Worm (Caenorhabditis elegans) whole organism, L1 larva: ENCODE measurements around the gene ttr-14.
A peak's percentile ranks its signal among the peaks of the same experiment; 100 is the strongest.

ENCODE experiments used
- C04F5.9 ChIP-seq: sonication (generic microtip); optimal IDR thresholded peaks from 2 replicates; lab custom pipeline; 2016; ENCODE audit warnings: missing genetic modification characterization, missing compliant biosample characterization
- C16A3.4 ChIP-seq: fragments of 150-350 bp; optimal IDR thresholded peaks from 2 replicates; lab custom pipeline; 2014; ENCODE audit warnings: missing biosample characterization, missing genetic modification characterization
- C34B4.2 ChIP-seq: sonication (generic microtip); optimal IDR thresholded peaks from 2 replicates; lab custom pipeline; 2017; ENCODE audit warnings: mild to moderate bottlenecking, missing genetic modification characterization, missing compliant biosample characterization
- F16B12.6 ChIP-seq: fragments of 150-350 bp; optimal IDR thresholded peaks from 2 replicates; lab custom pipeline; 2014; ENCODE audit warnings: missing biosample characterization, missing genetic modification characterization
- blmp-1 ChIP-seq: fragments of 150-350 bp; optimal IDR thresholded peaks from 2 replicates; lab custom pipeline; 2014; ENCODE audit warnings: missing biosample characterization, missing genetic modification characterization
- ceh-88 ChIP-seq: fragments of 200-800 bp; sonication (Bioruptor generic); IDR thresholded peaks from 2 replicates; pipeline ENCODE4 v1.3.6; 2022; ENCODE audit warnings: missing genetic modification characterization, missing compliant biosample characterization
- ceh-90 ChIP-seq: sonication (generic microtip); optimal IDR thresholded peaks from 2 replicates; lab custom pipeline; 2016; ENCODE audit warnings: missing genetic modification characterization, missing compliant biosample characterization
- ces-1 ChIP-seq: fragments of 150-350 bp; optimal IDR thresholded peaks from 2 replicates; lab custom pipeline; 2014; ENCODE audit warnings: missing biosample characterization, missing genetic modification reagents, missing genetic modification characterization
- dsc-1 ChIP-seq: sonication (generic microtip); optimal IDR thresholded peaks from 2 replicates; lab custom pipeline; 2016; ENCODE audit warnings: mild to moderate bottlenecking, missing genetic modification characterization, missing compliant biosample characterization
- efl-3 ChIP-seq: fragments of 200-800 bp; sonication (Bioruptor generic); optimal IDR thresholded peaks from 2 replicates; lab custom pipeline; 2018; ENCODE audit warnings: mild to moderate bottlenecking, missing genetic modification characterization, missing compliant biosample characterization
- egl-27 ChIP-seq, 2 experiments: fragments of 150-350 bp in 1 of 2; sonication (generic microtip); optimal IDR thresholded peaks; 3 replicates each; lab custom pipeline; 2017 to 2018; ENCODE audit warnings: missing biosample characterization in 2 of 2, missing genetic modification characterization in 2 of 2, missing genetic modification reagents in 2 of 2
- elt-3 ChIP-seq, 6 experiments: fragments of 150-350 bp in 1 of 6; sonication (generic microtip); optimal IDR thresholded peaks; 2 replicates each; lab custom pipeline; 2017 to 2018; ENCODE audit warnings: missing biosample characterization in 6 of 6, missing genetic modification characterization in 6 of 6, inconsistent platforms in 1 of 6
- ets-5 ChIP-seq: fragments of 200-800 bp; sonication (Bioruptor generic); IDR thresholded peaks from 2 replicates; pipeline ENCODE4 v1.3.6; 2022; ENCODE audit warnings: missing genetic modification characterization, missing compliant biosample characterization
- fkh-8 ChIP-seq: sonication (generic microtip); optimal IDR thresholded peaks from 2 replicates; lab custom pipeline; 2016; ENCODE audit warnings: mild to moderate bottlenecking, missing genetic modification characterization, missing compliant biosample characterization
- fos-1 ChIP-seq: fragments of 150-350 bp; optimal IDR thresholded peaks from 2 replicates; lab custom pipeline; 2014; ENCODE audit warnings: missing biosample characterization, missing genetic modification characterization
- hlh-4 ChIP-seq: sonication (generic microtip); optimal IDR thresholded peaks from 2 replicates; lab custom pipeline; 2016; ENCODE audit warnings: mild to moderate bottlenecking, missing genetic modification characterization, missing compliant biosample characterization
- isw-1 ChIP-seq: fragments of 200-800 bp; sonication (Bioruptor generic); IDR thresholded peaks from 2 replicates; pipeline ENCODE4 v1.3.6; 2022; ENCODE audit warnings: missing genetic modification characterization, missing compliant biosample characterization
- lin-14 ChIP-seq: fragments of 200-800 bp; sonication (Bioruptor generic); optimal IDR thresholded peaks from 2 replicates; lab custom pipeline; 2018; ENCODE audit warnings: mild to moderate bottlenecking, missing genetic modification characterization, moderate library complexity, missing compliant biosample characterization
- lin-15B ChIP-seq: fragments of 150-350 bp; sonication (generic microtip); optimal IDR thresholded peaks from 3 replicates; lab custom pipeline; 2014; ENCODE audit warnings: missing biosample characterization, missing genetic modification characterization
- lin-39 ChIP-seq: fragments of 150-350 bp; optimal IDR thresholded peaks from 2 replicates; lab custom pipeline; 2014; ENCODE audit warnings: missing biosample characterization, missing genetic modification reagents, missing genetic modification characterization
- lir-3 ChIP-seq: sonication (generic microtip); optimal IDR thresholded peaks from 2 replicates; lab custom pipeline; 2016; ENCODE audit warnings: mild to moderate bottlenecking, missing genetic modification characterization, moderate library complexity, missing compliant biosample characterization; ENCODE audit not compliant: poor library complexity
- lsy-2 ChIP-seq, 2 experiments: fragments of 150-350 bp; optimal IDR thresholded peaks; 2 replicates each; lab custom pipeline; 2014; ENCODE audit warnings: missing biosample characterization in 2 of 2, missing genetic modification characterization in 2 of 2
- mab-9 ChIP-seq: fragments of 200-800 bp; sonication (Bioruptor generic); IDR thresholded peaks from 2 replicates; pipeline ENCODE4 v1.3.6; 2022; ENCODE audit warnings: missing genetic modification reagents, missing genetic modification characterization, missing compliant biosample characterization
- nhr-19 ChIP-seq: fragments of 200-800 bp; sonication (Bioruptor generic); conservative IDR thresholded peaks from 2 replicates; pipeline ENCODE4 v1.3.6; 2022; ENCODE audit warnings: missing genetic modification characterization, missing compliant biosample characterization
- nhr-47 ChIP-seq: sonication (generic microtip); optimal IDR thresholded peaks from 2 replicates; lab custom pipeline; 2016; ENCODE audit warnings: mild to moderate bottlenecking, missing genetic modification characterization, moderate library complexity, missing compliant biosample characterization
- nhr-71 ChIP-seq: sonication (generic microtip); optimal IDR thresholded peaks from 2 replicates; lab custom pipeline; 2016; ENCODE audit warnings: mild to moderate bottlenecking, missing genetic modification characterization, moderate library complexity, missing compliant biosample characterization
- nhr-76 ChIP-seq: sonication (generic microtip); optimal IDR thresholded peaks from 2 replicates; lab custom pipeline; 2017; ENCODE audit warnings: missing biosample characterization, missing genetic modification characterization
- nhr-77 ChIP-seq: fragments of 150-350 bp; optimal IDR thresholded peaks from 2 replicates; lab custom pipeline; 2014; ENCODE audit warnings: missing biosample characterization, missing genetic modification characterization
- nhr-85 ChIP-seq: sonication (generic microtip); peaks from one replicate; lab custom pipeline; 2016; ENCODE audit warnings: missing genetic modification characterization, inconsistent platforms, missing compliant biosample characterization
- pag-3 ChIP-seq: sonication (generic microtip); optimal IDR thresholded peaks from 2 replicates; lab custom pipeline; 2017; ENCODE audit warnings: missing genetic modification characterization, mild to moderate bottlenecking, missing compliant biosample characterization, antibody characterized with exemption, borderline replicate concordance; ENCODE audit not compliant: insufficient read depth
- pax-3 ChIP-seq: fragments of 200-800 bp; sonication (Bioruptor generic); optimal IDR thresholded peaks from 2 replicates; lab custom pipeline; 2018; ENCODE audit warnings: mild to moderate bottlenecking, missing genetic modification characterization, moderate library complexity, missing compliant biosample characterization
- rnt-1 ChIP-seq: sonication (generic microtip); optimal IDR thresholded peaks from 2 replicates; lab custom pipeline; 2016; ENCODE audit warnings: mild to moderate bottlenecking, missing genetic modification characterization, moderate library complexity, missing compliant biosample characterization
- skn-1 ChIP-seq: fragments of 150-350 bp; optimal IDR thresholded peaks from 2 replicates; lab custom pipeline; 2014; ENCODE audit warnings: missing biosample characterization, missing genetic modification characterization
- snpc-4 ChIP-seq: fragments of 150-350 bp; optimal IDR thresholded peaks from 2 replicates; lab custom pipeline; 2014; ENCODE audit warnings: missing biosample characterization, missing genetic modification characterization
- sox-4 ChIP-seq: sonication (generic microtip); optimal IDR thresholded peaks from 2 replicates; lab custom pipeline; 2016; ENCODE audit warnings: missing genetic modification characterization, missing compliant biosample characterization
- tbx-2 ChIP-seq: sonication (generic microtip); optimal IDR thresholded peaks from 2 replicates; lab custom pipeline; 2016; ENCODE audit warnings: missing genetic modification characterization, missing compliant biosample characterization
- unc-30 ChIP-seq: sonication (generic microtip); optimal IDR thresholded peaks from 2 replicates; lab custom pipeline; 2017; ENCODE audit warnings: missing biosample characterization, missing genetic modification characterization
- unc-62 ChIP-seq: fragments of 150-350 bp; optimal IDR thresholded peaks from 2 replicates; lab custom pipeline; 2014; ENCODE audit warnings: missing biosample characterization, missing genetic modification reagents, missing genetic modification characterization
- unc-86 ChIP-seq: sonication (generic microtip); optimal IDR thresholded peaks from 2 replicates; lab custom pipeline; 2016; ENCODE audit warnings: missing genetic modification characterization, missing compliant biosample characterization
- zag-1 ChIP-seq: fragments of 150-350 bp; optimal IDR thresholded peaks from 2 replicates; lab custom pipeline; 2014; ENCODE audit warnings: missing biosample characterization, missing genetic modification characterization
- ztf-4 ChIP-seq: fragments of 150-350 bp; optimal IDR thresholded peaks from 2 replicates; lab custom pipeline; 2014; ENCODE audit warnings: missing biosample characterization, missing genetic modification characterization

ttr-14 gene

DNA sequence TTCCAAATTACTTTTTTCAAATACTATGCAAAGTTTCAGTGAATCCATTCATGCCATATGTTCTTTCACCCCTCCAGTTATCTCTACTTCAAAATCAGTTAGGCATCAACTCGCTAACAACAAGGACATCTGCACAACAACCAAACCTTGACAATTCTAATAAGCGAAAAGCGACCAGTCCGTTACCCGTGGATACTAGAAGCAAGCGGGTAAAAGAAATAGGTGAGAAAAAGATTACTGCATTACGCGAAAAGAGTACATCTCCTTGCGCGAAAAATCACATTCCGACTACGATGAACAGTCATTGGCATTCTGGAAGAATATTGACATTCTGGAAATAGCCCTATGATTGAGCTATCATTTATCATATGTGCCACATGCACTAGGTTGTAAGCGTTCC lies 31.1 kb upstream of the ttr-14 start (continued):
- no peak for TF ChIP-seq lir-3 (tag; lab: Kevin White, UChicago)
- no peak for TF ChIP-seq ets-5
- no peak for TF ChIP-seq C34B4.2 (tag; lab: Kevin White, UChicago)
- no peak for TF ChIP-seq nhr-19 (GFP tag; lab: Robert Waterston, UW)
- TF ChIP-seq lsy-2 (tag; optimal IDR thresholded peaks at IDR 0.05; lab: Kevin White, UChicago) = peak in 1 of 2 experiments; percentile 32
- TF ChIP-seq nhr-85 (tag; lab: Kevin White, UChicago) = peak; percentile 2
- TF ChIP-seq C16A3.4 = peak; percentile 39
- TF ChIP-seq unc-30 (tag; lab: Kevin White, UChicago) = no peak
- no peak for TF ChIP-seq elt-3 (tag; optimal IDR thresholded peaks at IDR 0.05; lab: Kevin White, UChicago)
- no peak for TF ChIP-seq unc-62 (GFP tag; lab: Kevin White, UChicago)
- no peak for TF ChIP-seq ceh-90 (tag; lab: Kevin White, UChicago)
- TF ChIP-seq rnt-1 (tag; lab: Kevin White, UChicago) = peak; percentile 2
- no peak for TF ChIP-seq C04F5.9 (tag; lab: Kevin White, UChicago)
- peak; percentile 6 for TF ChIP-seq fos-1 (tag; lab: Kevin White, UChicago)
- no peak for TF ChIP-seq efl-3 (GFP tag; lab: Kevin White, UChicago)
- TF ChIP-seq ztf-4 = no peak
- peak; percentile 39 for TF ChIP-seq dsc-1 (tag; lab: Kevin White, UChicago)
- no peak for TF ChIP-seq hlh-4 (tag; lab: Kevin White, UChicago)
- no peak for TF ChIP-seq egl-27 (tag; optimal IDR thresholded peaks at IDR 0.05; lab: Kevin White, UChicago)

DNA sequence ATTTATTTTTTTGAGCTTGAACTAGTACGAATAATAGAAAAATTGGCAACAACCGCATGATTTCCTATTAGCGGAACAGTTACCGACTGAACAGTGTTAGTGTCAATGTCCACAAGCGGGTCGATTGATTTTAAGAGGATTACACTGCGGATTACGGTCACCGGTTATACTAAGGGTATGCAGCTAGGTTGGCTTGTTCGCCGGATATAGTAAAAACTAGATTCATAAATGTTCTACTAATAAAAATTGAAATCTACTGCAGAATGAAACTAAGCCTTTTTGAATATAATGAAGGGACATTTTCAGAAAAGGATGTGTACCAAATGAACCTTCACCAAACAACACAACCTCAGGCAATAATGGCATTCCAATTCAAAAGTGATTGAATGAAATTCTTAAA lies 29.7 kb upstream of the ttr-14 start, which contains the start of gene R07A4.4:
Gene R07A4.4 (minus strand): TSS at position 101 of the 400 bp plus-strand sequence.
- TF ChIP-seq lin-14 (no peak), zag-1 (tag; lab: Kevin White, UChicago) (no peak), nhr-76 (tag; lab: Kevin White, UChicago) (no peak), unc-86 (tag; lab: Kevin White, UChicago) (no peak), F16B12.6 (no peak), mab-9 (GFP tag; lab: Robert Waterston, UW) (no peak), ceh-88 (no peak), pag-3 (tag; lab: Kevin White, UChicago) (no peak), lin-39 (tag; lab: Kevin White, UChicago) (no peak), egl-27 (tag; optimal IDR thresholded peaks at IDR 0.05; lab: Kevin White, UChicago) (no peak), skn-1 (no peak), sox-4 (tag; lab: Kevin White, UChicago) (no peak), blmp-1 (tag; lab: Kevin White, UChicago) (no peak), ces-1 (GFP tag; lab: Kevin White, UChicago) (no peak), snpc-4 (no peak), isw-1 (GFP tag; lab: Robert Waterston, UW) (no peak), lin-15B (no peak)
- TF ChIP-seq, all 84 proteins: peak for 0

DNA sequence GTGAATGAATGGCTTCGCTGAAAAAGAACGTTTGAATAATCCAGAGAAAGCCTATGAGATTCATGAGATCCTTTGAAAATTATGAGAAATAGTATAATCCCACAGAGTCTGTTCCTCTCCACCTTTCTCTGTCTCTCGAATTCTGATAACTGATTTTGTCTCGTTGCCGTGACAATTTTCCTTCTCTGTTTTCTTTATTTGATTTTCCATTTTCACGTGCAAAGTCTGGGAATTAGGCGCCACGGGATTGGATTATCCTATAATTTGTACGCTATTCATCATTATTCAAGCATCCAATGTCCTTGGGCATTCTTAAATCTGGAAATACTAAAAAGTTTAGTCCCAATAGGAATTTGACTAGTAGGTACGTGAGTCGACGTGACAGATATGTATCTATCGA lies 28.9 kb upstream of the ttr-14 start:
- TF ChIP-seq sox-4 (tag; lab: Kevin White, UChicago) (peak; percentile 51), nhr-71 (peak; percentile 9), dsc-1 (tag; lab: Kevin White, UChicago) (peak; percentile 78), tbx-2 (no peak), pax-3 (tag; lab: Kevin White, UChicago) (peak; percentile 15), nhr-77 (tag; lab: Kevin White, UChicago) (no peak), nhr-47 (tag; lab: Kevin White, UChicago) (peak; percentile 41), fkh-8 (tag; lab: Kevin White, UChicago) (peak; percentile 71)
